Fruit fly (Drosophila melanogaster) whole organism, embryonic: Measurements from ENCODE around the gene CG2120.

Source experiments
- Bgb ChIP-seq: fragments of 200-800 bp; sonication (Bioruptor generic); IDR thresholded peaks from 2 replicates; pipeline ENCODE4 v1.3.6; 2022; ENCODE audit warnings: missing biosample characterization, missing genetic modification characterization; ENCODE audit not compliant: partially characterized antibody
- CG10543 ChIP-seq: fragments of 200-800 bp; sonication (Bioruptor generic); optimal IDR thresholded peaks from 3 replicates; lab custom pipeline; 2017; ENCODE audit warnings: missing biosample characterization, mild to moderate bottlenecking, missing genetic modification characterization, moderate library complexity
- CG10654 ChIP-seq: fragments of 200-800 bp; sonication (Bioruptor generic); optimal IDR thresholded peaks from 2 replicates; lab custom pipeline; 2016; ENCODE audit warnings: missing biosample characterization, missing genetic modification characterization
- CG11723 ChIP-seq: fragments of 200-800 bp; sonication (Bioruptor generic); optimal IDR thresholded peaks from 2 replicates; lab custom pipeline; 2017; ENCODE audit warnings: missing biosample characterization, mild to moderate bottlenecking, missing genetic modification characterization
- CG12391 ChIP-seq: fragments of 200-800 bp; sonication (Bioruptor generic); optimal IDR thresholded peaks from 3 replicates; lab custom pipeline; 2018; ENCODE audit warnings: missing biosample characterization, mild to moderate bottlenecking, missing genetic modification characterization, moderate library complexity
- CG12942 ChIP-seq: fragments of 200-800 bp; sonication (Bioruptor generic); optimal IDR thresholded peaks from 3 replicates; lab custom pipeline; 2016; ENCODE audit warnings: missing biosample characterization, missing genetic modification characterization
- CG14441 ChIP-seq: fragments of 200-800 bp; sonication (Bioruptor generic); IDR thresholded peaks from 2 replicates; pipeline ENCODE4 v1.3.6; 2022; ENCODE audit warnings: missing biosample characterization, missing genetic modification characterization
- CG17802 ChIP-seq: fragments of 200-800 bp; sonication (Bioruptor generic); optimal IDR thresholded peaks from 2 replicates; lab custom pipeline; 2018; ENCODE audit warnings: missing biosample characterization, mild to moderate bottlenecking, missing genetic modification characterization, moderate library complexity
- CG18476 ChIP-seq: fragments of 200-800 bp; sonication (Bioruptor generic); optimal IDR thresholded peaks from 2 replicates; lab custom pipeline; 2016; ENCODE audit warnings: missing biosample characterization, mild to moderate bottlenecking, missing genetic modification characterization
- CG2678 ChIP-seq: fragments of 200-800 bp; sonication (Bioruptor generic); optimal IDR thresholded peaks from 3 replicates; lab custom pipeline; 2019; ENCODE audit warnings: missing biosample characterization, mild to moderate bottlenecking, missing genetic modification characterization, moderate library complexity
- CG32532 ChIP-seq: fragments of 200-800 bp; sonication (Bioruptor generic); IDR thresholded peaks from 2 replicates; pipeline ENCODE4 v1.3.6; 2022; ENCODE audit warnings: missing biosample characterization, missing genetic modification characterization
- CG32772 ChIP-seq: fragments of 200-800 bp; sonication (Bioruptor generic); IDR thresholded peaks from 2 replicates; pipeline ENCODE4 v1.3.6; 2022; ENCODE audit warnings: missing biosample characterization, missing genetic modification characterization
- CG3726 ChIP-seq: fragments of 200-800 bp; sonication (Bioruptor generic); IDR thresholded peaks from 3 replicates; pipeline ENCODE4, ENCODE4 v1.3.6; 2022; ENCODE audit warnings: missing biosample characterization, missing genetic modification characterization
- CG6854 ChIP-seq: fragments of 200-800 bp; sonication (Bioruptor generic); optimal IDR thresholded peaks from 3 replicates; lab custom pipeline; 2017; ENCODE audit warnings: missing biosample characterization, mild to moderate bottlenecking, missing genetic modification characterization
- CG9817 ChIP-seq: fragments of 200-800 bp; sonication (Bioruptor generic); optimal IDR thresholded peaks from 2 replicates; lab custom pipeline; 2018; ENCODE audit warnings: missing biosample characterization, mild to moderate bottlenecking, missing genetic modification characterization, moderate library complexity
- D ChIP-seq, 2 experiments: fragments of 200-800 bp in 1 of 2; fragments of >200 bp in 1 of 2; sonication (Bioruptor generic) in 1 of 2; optimal IDR thresholded peaks; 2 replicates in 1 of 2; 3 replicates in 1 of 2; lab custom pipeline; 2017; ENCODE audit warnings: mild to moderate bottlenecking in 1 of 2, missing biosample characterization in 1 of 2, missing genetic modification characterization in 1 of 2, missing genetic modification reagents in 1 of 2
- Dll ChIP-seq: fragments of 200-800 bp; sonication (Bioruptor generic); IDR thresholded peaks from 4 replicates; pipeline ENCODE4 v1.3.6; 2022; ENCODE audit warnings: missing biosample characterization, missing genetic modification characterization; ENCODE audit not compliant: partially characterized antibody
- Lim3 ChIP-seq: fragments of 200-800 bp; sonication (Bioruptor generic); IDR thresholded peaks from 2 replicates; pipeline ENCODE4 v1.3.6; 2022; ENCODE audit warnings: missing biosample characterization, missing genetic modification characterization
- Mad ChIP-seq: fragments of 200-800 bp; sonication (Bioruptor generic); optimal IDR thresholded peaks from 2 replicates; lab custom pipeline; 2016; ENCODE audit warnings: missing biosample characterization, missing genetic modification characterization
- Mrtf ChIP-seq: fragments of 200-800 bp; sonication (Bioruptor generic); IDR thresholded peaks from 3 replicates; pipeline ENCODE4 v1.3.6; 2022; ENCODE audit warnings: missing biosample characterization, missing genetic modification characterization
- NfI ChIP-seq: fragments of 200-800 bp; sonication (Bioruptor generic); optimal IDR thresholded peaks from 3 replicates; lab custom pipeline; 2018; ENCODE audit warnings: missing biosample characterization, mild to moderate bottlenecking, missing genetic modification characterization, moderate library complexity
- Sox100B ChIP-seq: fragments of 200-800 bp; sonication (Bioruptor generic); optimal IDR thresholded peaks from 3 replicates; lab custom pipeline; 2018; ENCODE audit warnings: missing biosample characterization, mild to moderate bottlenecking, missing genetic modification characterization
- Trl ChIP-seq, 3 experiments: fragments of >200 bp in 2 of 3; fragments of 200-800 bp in 1 of 3; sonication (Bioruptor generic) in 1 of 3; optimal IDR thresholded peaks; 2 replicates in 1 of 3; 3 replicates in 2 of 3; lab custom pipeline; 2016 to 2017; ENCODE audit warnings: missing biosample characterization in 1 of 3, missing genetic modification characterization in 1 of 3
- bowl ChIP-seq: fragments of 200-800 bp; sonication (Bioruptor generic); IDR thresholded peaks from 2 replicates; pipeline ENCODE4 v1.3.6; 2022; ENCODE audit warnings: missing biosample characterization, missing genetic modification characterization
- br ChIP-seq: fragments of >200 bp; optimal IDR thresholded peaks from 2 replicates; lab custom pipeline; 2017
- caup ChIP-seq: fragments of 200-800 bp; sonication (Bioruptor generic); optimal IDR thresholded peaks from 3 replicates; lab custom pipeline; 2017; ENCODE audit warnings: missing biosample characterization, mild to moderate bottlenecking, missing genetic modification characterization, moderate library complexity; ENCODE audit not compliant: severe bottlenecking
- disco-r ChIP-seq: fragments of 200-800 bp; sonication (Bioruptor generic); optimal IDR thresholded peaks from 2 replicates; lab custom pipeline; 2016; ENCODE audit warnings: missing biosample characterization, missing genetic modification characterization
- dmrt11E ChIP-seq: fragments of 200-800 bp; sonication (Bioruptor generic); optimal IDR thresholded peaks from 3 replicates; lab custom pipeline; 2018; ENCODE audit warnings: missing biosample characterization, mild to moderate bottlenecking, missing genetic modification characterization, moderate library complexity
- emc ChIP-seq: fragments of 200-800 bp; sonication (Bioruptor generic); optimal IDR thresholded peaks from 2 replicates; lab custom pipeline; 2016; ENCODE audit warnings: missing biosample characterization, missing genetic modification characterization
- ems ChIP-seq: fragments of 200-800 bp; sonication (Bioruptor generic); optimal IDR thresholded peaks from 3 replicates; lab custom pipeline; 2016; ENCODE audit warnings: missing biosample characterization, missing genetic modification characterization
- exex ChIP-seq: fragments of 200-800 bp; sonication (Bioruptor generic); optimal IDR thresholded peaks from 4 replicates; lab custom pipeline; 2018; ENCODE audit warnings: missing biosample characterization, mild to moderate bottlenecking, missing genetic modification characterization, moderate library complexity
- eyg ChIP-seq: fragments of 200-800 bp; sonication (Bioruptor generic); optimal IDR thresholded peaks from 3 replicates; lab custom pipeline; 2016; ENCODE audit warnings: missing biosample characterization, missing genetic modification characterization
- fd3F ChIP-seq: fragments of 200-800 bp; sonication (Bioruptor generic); optimal IDR thresholded peaks from 2 replicates; lab custom pipeline; 2018; ENCODE audit warnings: missing biosample characterization, mild to moderate bottlenecking, missing genetic modification characterization, moderate library complexity
- hb ChIP-seq: fragments of 200-800 bp; sonication (Bioruptor generic); IDR thresholded peaks from 3 replicates; pipeline ENCODE4 v1.3.6; 2022; ENCODE audit warnings: missing biosample characterization, missing genetic modification characterization; ENCODE audit not compliant: partially characterized antibody
- hbn ChIP-seq: fragments of 200-800 bp; sonication (Bioruptor generic); IDR thresholded peaks from 2 replicates; pipeline ENCODE4 v1.3.6; 2022; ENCODE audit warnings: missing biosample characterization, missing genetic modification characterization; ENCODE audit not compliant: partially characterized antibody
- insv ChIP-seq, 2 experiments: fragments of 200-800 bp; sonication (Bioruptor generic); optimal IDR thresholded peaks; 3 replicates each; lab custom pipeline; 2016 to 2018; ENCODE audit warnings: missing biosample characterization in 2 of 2, missing genetic modification characterization in 2 of 2
- kay ChIP-seq: fragments of 200-800 bp; sonication (Bioruptor generic); optimal IDR thresholded peaks from 2 replicates; lab custom pipeline; 2016; ENCODE audit warnings: missing biosample characterization, missing genetic modification characterization
- lbe ChIP-seq: fragments of 200-800 bp; sonication (Bioruptor generic); optimal IDR thresholded peaks from 2 replicates; lab custom pipeline; 2016; ENCODE audit warnings: missing biosample characterization, mild to moderate bottlenecking, missing genetic modification characterization
- sens ChIP-seq: fragments of 200-800 bp; sonication (Bioruptor generic); peaks from one replicate; lab custom pipeline; 2016; ENCODE audit warnings: missing biosample characterization, missing genetic modification characterization
- slbo ChIP-seq: fragments of 200-800 bp; sonication (Bioruptor generic); IDR thresholded peaks from 2 replicates; pipeline ENCODE4 v1.3.6; 2022; ENCODE audit warnings: missing biosample characterization, missing genetic modification characterization
- sob ChIP-seq: fragments of 200-800 bp; sonication (Bioruptor generic); IDR thresholded peaks from 2 replicates; pipeline ENCODE4 v1.3.6; 2022; ENCODE audit warnings: missing biosample characterization, missing genetic modification characterization
- sug ChIP-seq: fragments of 200-800 bp; optimal IDR thresholded peaks from 2 replicates; lab custom pipeline; 2019; ENCODE audit warnings: missing biosample characterization, mild to moderate bottlenecking, missing genetic modification characterization, moderate library complexity
- tio ChIP-seq: fragments of 200-800 bp; sonication (Bioruptor generic); optimal IDR thresholded peaks from 2 replicates; lab custom pipeline; 2017; ENCODE audit warnings: missing biosample characterization, missing genetic modification characterization, inconsistent platforms
- tx ChIP-seq: fragments of 200-800 bp; sonication (Bioruptor generic); optimal IDR thresholded peaks from 2 replicates; lab custom pipeline; 2016; ENCODE audit warnings: missing biosample characterization, missing genetic modification characterization
- unpg ChIP-seq: fragments of 200-800 bp; sonication (Bioruptor generic); optimal IDR thresholded peaks from 3 replicates; lab custom pipeline; 2018; ENCODE audit warnings: missing biosample characterization, mild to moderate bottlenecking, missing genetic modification characterization, moderate library complexity
- vnd ChIP-seq: fragments of 200-800 bp; sonication (Bioruptor generic); IDR thresholded peaks from 3 replicates; pipeline ENCODE4 v1.3.6; 2022; ENCODE audit warnings: missing biosample characterization, missing genetic modification characterization; ENCODE audit not compliant: partially characterized antibody
- vvl ChIP-seq: fragments of 200-800 bp; sonication (Bioruptor generic); IDR thresholded peaks from 2 replicates; pipeline ENCODE4 v1.3.6; 2022; ENCODE audit warnings: missing biosample characterization, missing genetic modification characterization

CG2120 gene

DNA sequence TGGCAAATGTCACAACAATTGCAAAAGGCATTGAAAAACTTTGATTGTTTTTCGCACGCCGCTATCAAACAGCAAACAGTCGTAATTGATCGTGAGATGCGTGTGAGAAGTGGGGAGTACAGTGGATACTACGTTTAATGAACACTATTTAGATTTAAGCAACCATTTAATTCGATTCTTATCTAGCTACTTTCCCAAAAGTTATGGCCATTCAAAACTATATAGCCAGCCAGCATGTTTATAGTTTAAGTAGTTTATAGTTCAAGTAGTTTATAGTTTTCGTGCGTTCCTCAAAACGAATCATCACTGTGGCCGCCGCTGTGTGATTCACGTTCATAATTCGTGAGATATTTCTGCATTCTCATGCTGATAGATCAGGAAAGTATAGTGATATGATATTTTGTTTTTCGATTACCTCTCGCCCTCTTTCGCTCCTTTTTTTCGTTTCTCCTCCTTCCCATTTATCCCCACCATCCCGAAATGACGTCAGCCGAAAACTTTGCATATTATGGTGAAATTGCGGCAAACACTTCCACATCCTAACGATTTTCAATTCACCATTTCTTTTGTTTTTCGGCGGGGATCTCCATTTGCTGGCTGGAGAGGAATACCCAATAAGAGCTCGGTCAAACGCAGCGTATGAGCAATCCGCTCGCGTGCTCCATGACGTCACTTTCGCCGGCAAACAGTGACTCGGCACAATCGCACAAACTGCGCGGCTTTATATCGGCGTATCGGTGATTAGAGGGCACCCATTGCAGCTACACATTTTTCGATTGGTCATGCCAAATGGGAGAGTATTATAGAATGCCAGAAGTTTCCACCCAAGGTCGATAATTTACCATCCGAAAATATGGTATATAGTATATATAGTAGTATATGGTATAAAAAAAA lies 22.0 kb upstream of the CG2120 start (continued):
- peak; percentile 20 for TF ChIP-seq sug (tag; lab: Kevin White, UChicago)
- TF ChIP-seq caup (GFP tag; lab: Kevin White, UChicago) = peak; percentile 67
- TF ChIP-seq NfI (GFP tag; lab: Kevin White, UChicago) = peak; percentile 77
- no peak for TF ChIP-seq bowl (GFP tag; lab: Robert Waterston, UW)
- no peak for TF ChIP-seq dmrt11E
- TF ChIP-seq br = no peak
- peak; percentile 44 for TF ChIP-seq CG12391 (tag; lab: Kevin White, UChicago)
- TF ChIP-seq Mrtf (GFP tag; lab: Robert Waterston, UW) = 0 out of 3 replicates have a peak, but pooled peaks have one; percentile 29
- TF ChIP-seq D (optimal IDR thresholded peaks at IDR 0.05; lab: Kevin White, UChicago) = no peak
- TF ChIP-seq D (GFP tag; optimal IDR thresholded peaks at IDR 0.05; lab: Kevin White, UChicago) = no peak
- no peak for TF ChIP-seq lbe
- peak; percentile 4 for TF ChIP-seq disco-r
- TF ChIP-seq insv (GFP tag; optimal IDR thresholded peaks at IDR 0.05; lab: Kevin White, UChicago) = no peak
- peak; percentile 75 for TF ChIP-seq unpg (GFP tag; lab: Kevin White, UChicago)
- TF ChIP-seq hbn (GFP tag; lab: Robert Waterston, UW) = no peak
- no peak for TF ChIP-seq CG10654 (GFP tag; lab: Kevin White, UChicago)
- TF ChIP-seq emc (GFP tag; lab: Kevin White, UChicago) = peak; percentile 36
- peak; percentile 71 for TF ChIP-seq CG9817 (tag; lab: Kevin White, UChicago)
- TF ChIP-seq CG11723 (GFP tag; lab: Kevin White, UChicago) = no peak
- TF ChIP-seq Lim3 = no peak
- TF ChIP-seq Mad (GFP tag; lab: Kevin White, UChicago) = no peak
- TF ChIP-seq kay = no peak
- TF ChIP-seq CG6854 (GFP tag; lab: Kevin White, UChicago) = peak; percentile 49
- no peak for TF ChIP-seq Dll (GFP tag; lab: Robert Waterston, UW)
- peak; percentile 54 for TF ChIP-seq fd3F (GFP tag; lab: Kevin White, UChicago)
- TF ChIP-seq Bgb = no peak
- TF ChIP-seq CG2678 (tag; lab: Kevin White, UChicago) = peak; percentile 74
- peak; percentile 75 for TF ChIP-seq CG14441 (GFP tag; lab: Robert Waterston, UW)
- no peak for TF ChIP-seq CG10543 (GFP tag; lab: Kevin White, UChicago)
- TF ChIP-seq CG32772 (GFP tag; lab: Robert Waterston, UW) = 0 out of 2 replicates have a peak, but pooled peaks have one; percentile 43
- TF ChIP-seq tx (GFP tag; lab: Kevin White, UChicago) = peak; percentile 43
- TF ChIP-seq sens (GFP tag; lab: Kevin White, UChicago) = peak; percentile 72
- TF ChIP-seq hb (GFP tag; lab: Robert Waterston, UW) = no peak
- TF ChIP-seq eyg (GFP tag; lab: Kevin White, UChicago) = peak; percentile 43
- peak; percentile 56; the same call in 1 of the 2 replicates for TF ChIP-seq vvl (GFP tag; lab: Robert Waterston, UW)
- no peak for TF ChIP-seq CG17802 (tag; lab: Kevin White, UChicago)
- peak; percentile 89 for TF ChIP-seq slbo (GFP tag; lab: Robert Waterston, UW)
- TF ChIP-seq CG3726 (GFP tag; lab: Robert Waterston, UW) = no peak
- TF ChIP-seq Trl (optimal IDR thresholded peaks at IDR 0.05; lab: Kevin White, UChicago) = no peak
- TF ChIP-seq Trl (GFP tag; optimal IDR thresholded peaks at IDR 0.05; lab: Kevin White, UChicago) = peak; percentile 11
- TF ChIP-seq vnd = no peak
- peak; percentile 8 for TF ChIP-seq ems (GFP tag; lab: Kevin White, UChicago)
- TF ChIP-seq exex (tag; lab: Kevin White, UChicago) = peak; percentile 42
- TF ChIP-seq CG12942 = peak; percentile 19
- peak; percentile 76 for TF ChIP-seq sob (GFP tag; lab: Robert Waterston, UW)
- peak; percentile 83 for TF ChIP-seq CG32532 (GFP tag; lab: Robert Waterston, UW)
- TF ChIP-seq CG18476 = no peak
- peak; percentile 4 for TF ChIP-seq Sox100B (GFP tag; lab: Kevin White, UChicago)
- TF ChIP-seq tio (GFP tag; lab: Kevin White, UChicago) = peak; percentile 9
